Fruit fly (Drosophila melanogaster): ENCODE results near the gene CG7304.

The CG7304 gene

DNA sequence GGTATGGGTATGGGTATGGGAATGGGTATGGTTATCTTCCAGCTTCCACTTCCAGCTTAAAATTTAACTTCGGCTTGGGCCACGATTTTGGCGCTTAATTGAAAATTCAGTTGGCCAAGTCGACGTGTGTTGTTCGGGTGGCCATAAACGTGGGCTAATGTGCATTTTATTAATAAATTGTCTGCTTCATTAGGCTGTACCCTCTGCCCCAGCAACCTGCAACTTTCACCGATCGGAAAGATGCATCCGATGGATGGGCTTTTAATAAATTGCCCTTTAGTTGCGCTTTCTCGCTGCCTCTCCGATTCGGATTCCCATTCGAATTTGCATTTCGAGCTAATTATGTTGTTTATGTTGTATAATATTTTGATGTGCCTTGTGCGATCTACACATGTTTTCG is 15.7 kb downstream of the CG7304 start:
- TF ChIP-seq psq (optimal IDR thresholded peaks at IDR 0.05): no peak
- TF ChIP-seq insv (optimal IDR thresholded peaks at IDR 0.05): no peak
- no peak for TF ChIP-seq h (optimal IDR thresholded peaks at IDR 0.05)
- TF ChIP-seq Myc (optimal IDR thresholded peaks at IDR 0.05): no peak
- TF ChIP-seq ttk (optimal IDR thresholded peaks at IDR 0.05): no peak
- no peak for TF ChIP-seq Sin3A (optimal IDR thresholded peaks at IDR 0.05)

dm6 chr3L:15697916-15698315 is 18.4 kb downstream of the CG7304 start:
- no peak for TF ChIP-seq insv (optimal IDR thresholded peaks at IDR 0.05)
- TF ChIP-seq ttk (optimal IDR thresholded peaks at IDR 0.05): no peak
- TF ChIP-seq Sin3A (optimal IDR thresholded peaks at IDR 0.05): no peak
- TF ChIP-seq psq (optimal IDR thresholded peaks at IDR 0.05): no peak
- TF ChIP-seq h (optimal IDR thresholded peaks at IDR 0.05): no peak
- TF ChIP-seq Myc (optimal IDR thresholded peaks at IDR 0.05): no peak

- TF ChIP-seq insv (optimal IDR thresholded peaks at IDR 0.05) (no peak), h (optimal IDR thresholded peaks at IDR 0.05) (no peak), Myc (optimal IDR thresholded peaks at IDR 0.05) (no peak), psq (optimal IDR thresholded peaks at IDR 0.05) (no peak), ttk (optimal IDR thresholded peaks at IDR 0.05) (no peak), Sin3A (optimal IDR thresholded peaks at IDR 0.05) (no peak)
Measured at dm6 chr3L:15699626-15700337, 20.3 kb downstream of the CG7304 start, which contains the start of gene comm2. Gene comm2, minus strand, starts transcription at chr3L:15699850.

DNA sequence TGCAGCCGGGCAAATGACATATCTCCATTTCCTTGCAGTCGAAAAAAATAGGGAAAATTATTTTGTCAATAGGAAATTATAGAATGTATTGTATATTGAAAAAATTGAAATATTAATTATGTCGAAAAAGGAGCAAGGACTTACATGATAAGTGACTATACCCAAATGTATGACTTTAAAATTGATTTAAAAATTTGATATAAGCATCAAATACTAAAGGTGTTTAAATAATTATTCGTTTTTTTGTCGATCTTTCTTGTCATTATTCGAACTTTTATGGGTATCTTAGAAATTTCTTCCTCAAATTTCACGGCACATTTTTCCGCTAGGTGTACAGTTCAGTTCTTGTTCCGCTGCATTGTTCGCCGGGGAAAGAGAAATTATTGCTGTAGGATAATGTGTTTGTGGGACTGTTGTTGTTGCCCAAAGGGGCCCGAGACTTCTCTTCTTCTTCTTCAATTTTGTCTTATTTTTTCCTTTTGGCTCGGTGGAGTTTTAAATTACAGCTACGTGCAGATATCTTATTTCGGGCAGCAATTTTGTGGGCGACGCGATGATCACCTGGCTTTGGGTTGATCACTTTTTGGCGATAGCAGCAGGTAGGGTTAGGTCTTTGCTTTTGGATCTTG is 20.9 kb downstream of the CG7304 start:
- TF ChIP-seq h (optimal IDR thresholded peaks at IDR 0.05) (no peak), psq (optimal IDR thresholded peaks at IDR 0.05) (no peak), insv (optimal IDR thresholded peaks at IDR 0.05) (no peak), Sin3A (optimal IDR thresholded peaks at IDR 0.05) (no peak), Myc (optimal IDR thresholded peaks at IDR 0.05) (no peak), ttk (optimal IDR thresholded peaks at IDR 0.05) (no peak)

dm6 chr3L:15702191-15702590 is 22.7 kb downstream of the CG7304 start:
- TF ChIP-seq ttk (optimal IDR thresholded peaks at IDR 0.05): no peak
- TF ChIP-seq psq (optimal IDR thresholded peaks at IDR 0.05): no peak
- no peak for TF ChIP-seq Sin3A (optimal IDR thresholded peaks at IDR 0.05)
- no peak for TF ChIP-seq Myc (optimal IDR thresholded peaks at IDR 0.05)
- no peak for TF ChIP-seq h (optimal IDR thresholded peaks at IDR 0.05)
- TF ChIP-seq insv (optimal IDR thresholded peaks at IDR 0.05): no peak

dm6 chr3L:15703330-15704119 is 24.0 kb downstream of the CG7304 start:
- TF ChIP-seq ttk (optimal IDR thresholded peaks at IDR 0.05): no peak
- no peak for TF ChIP-seq Myc (optimal IDR thresholded peaks at IDR 0.05)
- TF ChIP-seq Sin3A (optimal IDR thresholded peaks at IDR 0.05): no peak
- no peak for TF ChIP-seq insv (optimal IDR thresholded peaks at IDR 0.05)

- TF ChIP-seq insv (optimal IDR thresholded peaks at IDR 0.05): no peak
- TF ChIP-seq Myc (optimal IDR thresholded peaks at IDR 0.05): no peak
- TF ChIP-seq psq (optimal IDR thresholded peaks at IDR 0.05): no peak
- no peak for TF ChIP-seq h (optimal IDR thresholded peaks at IDR 0.05)
- TF ChIP-seq ttk (optimal IDR thresholded peaks at IDR 0.05): no peak
- no peak for TF ChIP-seq Sin3A (optimal IDR thresholded peaks at IDR 0.05)
Measured at dm6 chr3L:15704250-15704985, 24.9 kb downstream of the CG7304 start.

DNA sequence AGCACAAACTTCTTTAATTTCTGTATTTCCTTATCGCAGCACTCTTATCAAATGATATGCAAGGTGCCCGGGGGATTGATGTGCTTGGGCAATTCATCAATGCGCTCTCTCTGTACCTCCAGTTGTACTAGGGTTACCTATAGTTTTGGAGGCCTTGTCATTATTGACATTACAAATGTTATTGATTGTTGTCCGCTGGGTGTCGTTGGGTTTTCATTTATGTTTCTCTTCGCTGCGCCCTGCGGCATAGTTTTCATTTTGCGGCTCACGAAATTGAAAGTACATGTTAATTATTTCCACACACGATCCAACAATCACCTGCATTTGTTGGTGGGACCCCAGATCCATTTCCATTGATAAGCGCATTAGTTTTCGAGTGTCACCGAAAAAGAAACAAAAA is 26.7 kb downstream of the CG7304 start:
- no peak for TF ChIP-seq ttk (optimal IDR thresholded peaks at IDR 0.05)
- TF ChIP-seq h (optimal IDR thresholded peaks at IDR 0.05): no peak
- no peak for TF ChIP-seq insv (optimal IDR thresholded peaks at IDR 0.05)
- no peak for TF ChIP-seq psq (optimal IDR thresholded peaks at IDR 0.05)
- no peak for TF ChIP-seq Myc (optimal IDR thresholded peaks at IDR 0.05)
- no peak for TF ChIP-seq Sin3A (optimal IDR thresholded peaks at IDR 0.05)

DNA sequence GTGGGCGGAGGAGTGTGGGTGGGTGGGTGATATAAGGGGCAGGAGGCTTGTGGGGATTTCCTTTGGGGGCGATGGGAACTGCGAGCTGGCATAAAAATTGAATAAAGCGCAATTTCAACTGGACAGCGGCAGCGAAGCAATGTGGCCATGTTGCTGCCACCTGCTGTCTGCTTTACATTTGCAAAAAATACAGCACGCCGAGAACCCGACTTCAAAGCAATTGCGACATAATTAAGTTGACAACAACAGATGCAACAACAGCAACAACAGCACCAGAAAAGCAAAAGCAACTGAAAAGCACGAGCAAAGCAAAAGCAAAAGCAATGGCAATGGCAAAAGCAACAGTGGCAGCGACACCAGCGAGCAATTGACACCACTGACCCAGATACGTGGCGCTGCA is 28.6 kb downstream of the CG7304 start:
- TF ChIP-seq h (optimal IDR thresholded peaks at IDR 0.05): no peak

DNA sequence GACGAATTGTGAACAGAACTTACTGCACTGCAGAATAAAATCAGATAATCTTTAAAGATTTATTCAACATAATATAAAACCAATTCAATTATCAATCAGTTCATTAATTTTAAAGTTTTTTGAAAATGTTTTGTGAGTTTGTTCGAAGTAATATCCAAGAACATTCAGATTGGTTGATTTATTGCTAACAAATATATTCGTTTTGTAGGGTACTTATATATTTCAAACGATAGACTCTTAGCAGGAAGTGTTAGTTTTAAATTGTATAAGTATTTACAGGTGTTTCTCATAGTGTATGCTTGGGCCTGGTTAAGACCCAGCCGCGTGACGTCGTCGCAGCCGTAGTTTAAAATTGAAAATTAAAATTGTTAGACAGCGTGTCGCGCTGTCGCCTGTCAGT is 29.1 kb downstream of the CG7304 start:
- TF ChIP-seq psq (optimal IDR thresholded peaks at IDR 0.05): no peak
- TF ChIP-seq h (optimal IDR thresholded peaks at IDR 0.05): no peak
- TF ChIP-seq Sin3A (optimal IDR thresholded peaks at IDR 0.05): no peak
- no peak for TF ChIP-seq insv (optimal IDR thresholded peaks at IDR 0.05)

- TF ChIP-seq insv (optimal IDR thresholded peaks at IDR 0.05) (no peak), psq (optimal IDR thresholded peaks at IDR 0.05) (no peak), h (optimal IDR thresholded peaks at IDR 0.05) (no peak), ttk (optimal IDR thresholded peaks at IDR 0.05) (no peak), Sin3A (optimal IDR thresholded peaks at IDR 0.05) (no peak), Myc (optimal IDR thresholded peaks at IDR 0.05) (no peak)
Measured at dm6 chr3L:15710125-15710524, 30.6 kb downstream of the CG7304 start.

DNA sequence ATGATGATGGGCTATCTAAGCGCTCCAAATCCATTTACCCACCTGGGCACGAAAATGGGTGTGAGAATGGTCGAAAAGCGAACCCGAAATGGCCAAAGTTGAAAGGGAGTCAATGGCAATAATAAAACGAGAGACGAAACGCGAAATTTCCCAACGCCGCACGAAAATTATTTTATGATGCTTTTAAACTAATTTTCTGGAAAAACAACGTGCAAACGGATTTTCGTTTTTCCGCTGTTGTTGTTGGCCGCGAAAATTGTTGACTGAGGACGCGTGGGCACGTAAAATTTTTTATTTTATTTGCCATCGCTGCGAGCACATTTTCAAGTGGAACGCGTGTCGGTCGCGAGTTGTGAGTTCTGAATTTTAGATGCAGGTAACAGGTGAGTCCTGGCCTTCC is 31.6 kb downstream of the CG7304 start:
- TF ChIP-seq h (optimal IDR thresholded peaks at IDR 0.05): no peak
- TF ChIP-seq Sin3A (optimal IDR thresholded peaks at IDR 0.05): no peak
- no peak for TF ChIP-seq insv (optimal IDR thresholded peaks at IDR 0.05)

All from Kc167 (cell line).